Fruit fly (Drosophila melanogaster) whole organism, embryonic: ENCODE measurements around the gene Neurl4.
A peak's percentile ranks its signal among the peaks of the same experiment; 100 is the strongest.

Experiments
- ATbp ChIP-seq: fragments of 200-800 bp; sonication (Bioruptor generic); optimal IDR thresholded peaks from 2 replicates; lab custom pipeline; 2017; ENCODE audit warnings: missing biosample characterization, mild to moderate bottlenecking, missing genetic modification characterization, missing genetic modification reagents
- Ada2b ChIP-seq: fragments of 200-800 bp; sonication (Bioruptor generic); IDR thresholded peaks from 2 replicates; pipeline ENCODE4 v1.3.6; 2022; ENCODE audit warnings: missing biosample characterization, missing genetic modification characterization
- Asciz ChIP-seq: fragments of 200-800 bp; sonication (Bioruptor generic); optimal IDR thresholded peaks from 2 replicates; lab custom pipeline; 2017; ENCODE audit warnings: missing biosample characterization, mild to moderate bottlenecking, missing genetic modification characterization, missing genetic modification reagents
- Atf-2 ChIP-seq: fragments of 200-800 bp; sonication (Bioruptor generic); optimal IDR thresholded peaks from 2 replicates; lab custom pipeline; 2016; ENCODE audit warnings: missing biosample characterization, missing genetic modification characterization
- Atf3 ChIP-seq: fragments of 200-800 bp; sonication (Bioruptor generic); optimal IDR thresholded peaks from 3 replicates; lab custom pipeline; 2016; ENCODE audit warnings: missing biosample characterization, missing genetic modification characterization
- CG10959 ChIP-seq: fragments of 200-800 bp; sonication (Bioruptor generic); IDR thresholded peaks from 2 replicates; pipeline ENCODE4 v1.3.6; 2022; ENCODE audit warnings: missing biosample characterization, missing genetic modification characterization
- CG11247 ChIP-seq: fragments of 200-800 bp; sonication (Bioruptor generic); IDR thresholded peaks from 2 replicates; pipeline ENCODE4 v1.3.6; 2022; ENCODE audit warnings: missing biosample characterization, missing genetic modification characterization
- CG12659 ChIP-seq: fragments of 200-800 bp; sonication (Bioruptor generic); optimal IDR thresholded peaks from 3 replicates; lab custom pipeline; 2017; ENCODE audit warnings: mild to moderate bottlenecking, missing biosample characterization, missing genetic modification reagents, missing genetic modification characterization
- CG12769 ChIP-seq: fragments of 200-800 bp; sonication (Bioruptor generic); optimal IDR thresholded peaks from 2 replicates; lab custom pipeline; 2019; ENCODE audit warnings: missing biosample characterization, mild to moderate bottlenecking, missing genetic modification characterization, moderate library complexity
- CG14441 ChIP-seq: fragments of 200-800 bp; sonication (Bioruptor generic); IDR thresholded peaks from 2 replicates; pipeline ENCODE4 v1.3.6; 2022; ENCODE audit warnings: missing biosample characterization, missing genetic modification characterization
- CG15479 ChIP-seq: fragments of 200-800 bp; sonication (Bioruptor generic); optimal IDR thresholded peaks from 3 replicates; lab custom pipeline; 2019; ENCODE audit warnings: missing biosample characterization, mild to moderate bottlenecking, missing genetic modification characterization, moderate library complexity
- CG17829 ChIP-seq: fragments of 200-800 bp; optimal IDR thresholded peaks from 2 replicates; lab custom pipeline; 2019; ENCODE audit warnings: missing biosample characterization, mild to moderate bottlenecking, missing genetic modification characterization, moderate library complexity
- CG17912 ChIP-seq: fragments of 200-800 bp; sonication (Bioruptor generic); optimal IDR thresholded peaks from 2 replicates; lab custom pipeline; 2018; ENCODE audit warnings: missing biosample characterization, mild to moderate bottlenecking, missing genetic modification characterization
- CG18619 ChIP-seq: fragments of 200-800 bp; sonication (Bioruptor generic); optimal IDR thresholded peaks from 3 replicates; lab custom pipeline; 2017; ENCODE audit warnings: missing biosample characterization, mild to moderate bottlenecking, missing genetic modification characterization
- CG32532 ChIP-seq: fragments of 200-800 bp; sonication (Bioruptor generic); IDR thresholded peaks from 2 replicates; pipeline ENCODE4 v1.3.6; 2022; ENCODE audit warnings: missing biosample characterization, missing genetic modification characterization
- CG32772 ChIP-seq: fragments of 200-800 bp; sonication (Bioruptor generic); IDR thresholded peaks from 2 replicates; pipeline ENCODE4 v1.3.6; 2022; ENCODE audit warnings: missing biosample characterization, missing genetic modification characterization
- CG34376 ChIP-seq: fragments of 200-800 bp; sonication (Bioruptor generic); optimal IDR thresholded peaks from 2 replicates; lab custom pipeline; 2018; ENCODE audit warnings: missing biosample characterization, mild to moderate bottlenecking, missing genetic modification characterization
- CG4730 ChIP-seq: fragments of 200-800 bp; sonication (Bioruptor generic); IDR thresholded peaks from 2 replicates; pipeline ENCODE4 v1.3.6; 2022; ENCODE audit warnings: missing biosample characterization, missing genetic modification characterization
- CG6254 ChIP-seq: fragments of 200-800 bp; sonication (Bioruptor generic); optimal IDR thresholded peaks from 3 replicates; lab custom pipeline; 2017; ENCODE audit warnings: mild to moderate bottlenecking, missing biosample characterization, missing genetic modification reagents, missing genetic modification characterization
- CG6854 ChIP-seq: fragments of 200-800 bp; sonication (Bioruptor generic); optimal IDR thresholded peaks from 3 replicates; lab custom pipeline; 2017; ENCODE audit warnings: missing biosample characterization, mild to moderate bottlenecking, missing genetic modification characterization
- CG9437 ChIP-seq: fragments of 200-800 bp; sonication (Bioruptor generic); optimal IDR thresholded peaks from 2 replicates; lab custom pipeline; 2018; ENCODE audit warnings: missing biosample characterization, mild to moderate bottlenecking, missing genetic modification characterization
- Chrac-16 ChIP-seq: fragments of 200-800 bp; sonication (Bioruptor generic); optimal IDR thresholded peaks from 3 replicates; lab custom pipeline; 2016; ENCODE audit warnings: missing biosample characterization, missing genetic modification characterization
- CkIIα-i1 ChIP-seq: fragments of 200-800 bp; sonication (Bioruptor generic); IDR thresholded peaks from 2 replicates; pipeline ENCODE4 v1.3.6; 2022; ENCODE audit warnings: missing biosample characterization, missing genetic modification characterization
- CrebB ChIP-seq: fragments of 200-800 bp; sonication (Bioruptor generic); optimal IDR thresholded peaks from 3 replicates; lab custom pipeline; 2018; ENCODE audit warnings: missing biosample characterization, mild to moderate bottlenecking, missing genetic modification characterization
- Deaf1 ChIP-seq: fragments of 200-800 bp; optimal IDR thresholded peaks from 3 replicates; lab custom pipeline; 2019; ENCODE audit warnings: missing biosample characterization, mild to moderate bottlenecking, missing genetic modification characterization, moderate library complexity
- E2f1 ChIP-seq: fragments of 200-800 bp; sonication (Bioruptor generic); IDR thresholded peaks from 2 replicates; pipeline ENCODE4 v1.3.6; 2022; ENCODE audit warnings: missing biosample characterization, missing genetic modification characterization
- HLH54F ChIP-seq: fragments of 200-800 bp; sonication (Bioruptor generic); optimal IDR thresholded peaks from 3 replicates; lab custom pipeline; 2016; ENCODE audit warnings: missing biosample characterization, missing genetic modification characterization
- Hey ChIP-seq: fragments of 200-800 bp; sonication (Bioruptor generic); optimal IDR thresholded peaks from 3 replicates; lab custom pipeline; 2018; ENCODE audit warnings: missing biosample characterization, mild to moderate bottlenecking, missing genetic modification characterization
- Hr39 ChIP-seq: fragments of >200 bp; optimal IDR thresholded peaks from 2 replicates; lab custom pipeline; 2017
- Lpt ChIP-seq: fragments of >200 bp; optimal IDR thresholded peaks from 2 replicates; lab custom pipeline; 2018; ENCODE audit warnings: missing biosample characterization, missing genetic modification characterization
- Max ChIP-seq: fragments of 200-800 bp; sonication (Bioruptor generic); optimal IDR thresholded peaks from 2 replicates; lab custom pipeline; 2016; ENCODE audit warnings: missing biosample characterization, mild to moderate bottlenecking, missing genetic modification characterization
- NC2β ChIP-seq: fragments of 200-800 bp; sonication (Bioruptor generic); optimal IDR thresholded peaks from 2 replicates; lab custom pipeline; 2016; ENCODE audit warnings: missing biosample characterization, missing genetic modification characterization
- NfI ChIP-seq: fragments of 200-800 bp; sonication (Bioruptor generic); optimal IDR thresholded peaks from 3 replicates; lab custom pipeline; 2018; ENCODE audit warnings: missing biosample characterization, mild to moderate bottlenecking, missing genetic modification characterization, moderate library complexity
- Side ChIP-seq: fragments of 200-800 bp; sonication (Bioruptor generic); optimal IDR thresholded peaks from 2 replicates; lab custom pipeline; 2016; ENCODE audit warnings: missing biosample characterization, missing genetic modification characterization
- ara ChIP-seq: fragments of 200-800 bp; sonication (Bioruptor generic); IDR thresholded peaks from 2 replicates; pipeline ENCODE4 v1.3.6; 2022; ENCODE audit warnings: missing biosample characterization, missing genetic modification characterization
- ash1 ChIP-seq: fragments of 200-800 bp; sonication (Bioruptor generic); optimal IDR thresholded peaks from 2 replicates; lab custom pipeline; 2018; ENCODE audit warnings: missing biosample characterization, mild to moderate bottlenecking, missing genetic modification characterization
- ato ChIP-seq: fragments of 200-800 bp; sonication (Bioruptor generic); IDR thresholded peaks from 2 replicates; pipeline ENCODE4 v1.3.6; 2022; ENCODE audit warnings: missing biosample characterization, missing genetic modification characterization; ENCODE audit not compliant: partially characterized antibody
- bbx ChIP-seq: fragments of 200-800 bp; sonication (Bioruptor generic); IDR thresholded peaks from 2 replicates; pipeline ENCODE4 v1.3.6; 2022; ENCODE audit warnings: missing biosample characterization, missing genetic modification characterization; ENCODE audit not compliant: partially characterized antibody
- nmo ChIP-seq: fragments of 200-800 bp; sonication (Bioruptor generic); optimal IDR thresholded peaks from 2 replicates; lab custom pipeline; 2018; ENCODE audit warnings: missing biosample characterization, mild to moderate bottlenecking, missing genetic modification characterization, moderate library complexity
- pum ChIP-seq: fragments of 200-800 bp; sonication (Bioruptor generic); optimal IDR thresholded peaks from 2 replicates; lab custom pipeline; 2016; ENCODE audit warnings: missing biosample characterization, missing genetic modification characterization
- pzg ChIP-seq: fragments of 200-800 bp; sonication (Bioruptor generic); optimal IDR thresholded peaks from 3 replicates; lab custom pipeline; 2018; ENCODE audit warnings: missing biosample characterization, mild to moderate bottlenecking, missing genetic modification characterization, moderate library complexity
- ranshi ChIP-seq: fragments of 200-800 bp; sonication (Bioruptor generic); IDR thresholded peaks from 2 replicates; pipeline ENCODE4 v1.3.6; 2022; ENCODE audit warnings: missing biosample characterization, missing genetic modification characterization
- run ChIP-seq: fragments of 200-800 bp; sonication (Bioruptor generic); optimal IDR thresholded peaks from 3 replicates; lab custom pipeline; 2018; ENCODE audit warnings: missing biosample characterization, mild to moderate bottlenecking, missing genetic modification characterization
- sens ChIP-seq: fragments of 200-800 bp; sonication (Bioruptor generic); peaks from one replicate; lab custom pipeline; 2016; ENCODE audit warnings: missing biosample characterization, missing genetic modification characterization
- sisA ChIP-seq: fragments of 200-800 bp; sonication (Bioruptor generic); IDR thresholded peaks from 2 replicates; pipeline ENCODE4 v1.3.6; 2022; ENCODE audit warnings: missing biosample characterization, missing genetic modification characterization
- sna ChIP-seq: fragments of 200-800 bp; sonication (Bioruptor generic); IDR thresholded peaks from 2 replicates; pipeline ENCODE4 v1.3.6; 2022; ENCODE audit warnings: missing biosample characterization, missing genetic modification characterization; ENCODE audit not compliant: partially characterized antibody
- stc ChIP-seq: fragments of 200-800 bp; sonication (Bioruptor generic); IDR thresholded peaks from 2 replicates; pipeline ENCODE4 v1.3.6; 2022; ENCODE audit warnings: missing biosample characterization, missing genetic modification characterization
- yki ChIP-seq: fragments of >200 bp; optimal IDR thresholded peaks from 3 replicates; lab custom pipeline; 2018
- zfh1 ChIP-seq: fragments of 200-800 bp; sonication (Bioruptor generic); IDR thresholded peaks from 3 replicates; pipeline ENCODE4 v1.3.6; 2022; ENCODE audit warnings: missing biosample characterization, missing genetic modification characterization

Gene Neurl4

dm6 chr3L:14031171-14032126, 18.2 kb downstream of the Neurl4 start, which contains the start of the genes CG6650 and endos (continued):
- TF ChIP-seq CG32772 (GFP tag; lab: Robert Waterston, UW) (no peak), CG10959 (GFP tag; lab: Robert Waterston, UW) (no peak), run (tag; lab: Kevin White, UChicago) (no peak), CG12659 (GFP tag; lab: Kevin White, UChicago) (peak; percentile 49), Max (GFP tag; lab: Kevin White, UChicago) (peak; percentile 16), CG6854 (GFP tag; lab: Kevin White, UChicago) (no peak), stc (GFP tag; lab: Robert Waterston, UW) (no peak), bbx (peak; percentile 71), ranshi (no peak), CG15479 (GFP tag; lab: Kevin White, UChicago) (peak; percentile 49), Chrac-16 (peak; percentile 18), NC2β (no peak), zfh1 (GFP tag; lab: Robert Waterston, UW) (no peak), nmo (GFP tag; lab: Kevin White, UChicago) (peak; percentile 58), CG17912 (GFP tag; lab: Kevin White, UChicago) (no peak), CG14441 (GFP tag; lab: Robert Waterston, UW) (0 out of 2 replicates have a peak, but pooled peaks have one; percentile 28), Hey (tag; lab: Kevin White, UChicago) (peak; percentile 38), ATbp (GFP tag; lab: Kevin White, UChicago) (no peak), pzg (GFP tag; lab: Kevin White, UChicago) (peak; percentile 70), ash1 (no peak), Atf-2 (GFP tag; lab: Kevin White, UChicago) (no peak), CG18619 (GFP tag; lab: Kevin White, UChicago) (no peak), yki (lab: Kevin White, UChicago) (no peak), pum (GFP tag; lab: Kevin White, UChicago) (peak; percentile 10), Asciz (GFP tag; lab: Kevin White, UChicago) (no peak), CG11247 (GFP tag; lab: Robert Waterston, UW) (0 out of 2 replicates have a peak, but pooled peaks have one; percentile 18), CG12769 (tag; lab: Kevin White, UChicago) (no peak), NfI (GFP tag; lab: Kevin White, UChicago) (peak; percentile 31), sisA (GFP tag; lab: Robert Waterston, UW) (no peak), Ada2b (no peak), CG4730 (GFP tag; lab: Robert Waterston, UW) (no peak), ato (peak; percentile 8; the same call in 1 of the 2 replicates), sens (GFP tag; lab: Kevin White, UChicago) (peak; percentile 75), ara (GFP tag; lab: Robert Waterston, UW) (no peak), CG9437 (no peak), CkIIα-i1 (GFP tag; lab: Robert Waterston, UW) (no peak), HLH54F (GFP tag; lab: Kevin White, UChicago) (peak; percentile 4), Lpt (GFP tag; lab: Kevin White, UChicago) (no peak), Side (no peak), E2f1 (GFP tag; lab: Robert Waterston, UW) (no peak), Hr39 (lab: Kevin White, UChicago) (no peak), CG32532 (GFP tag; lab: Robert Waterston, UW) (no peak), CG17829 (peak; percentile 52), CG6254 (peak; percentile 63), Atf3 (GFP tag; lab: Kevin White, UChicago) (no peak), CrebB (tag; lab: Kevin White, UChicago) (no peak), Deaf1 (tag; lab: Kevin White, UChicago) (peak; percentile 7), CG34376 (GFP tag; lab: Kevin White, UChicago) (peak; percentile 82), sna (GFP tag; lab: Robert Waterston, UW) (peak; percentile 67)
